Worm (Caenorhabditis elegans): ENCODE data around the gene fbxa-201.

ce11 chrV:2013824-2014223 lies 38.7 kb downstream of the fbxa-201 start, which contains the start of gene F59A7.11:
- TF ChIP-seq mep-1 (tag; optimal IDR thresholded peaks at IDR 0.05) (no peak), pqm-1 (tag; optimal IDR thresholded peaks at IDR 0.05) (no peak), zfp-3 (GFP tag; conservative IDR thresholded peaks at IDR 0.05) (no peak), hmg-1.1 (GFP tag; IDR thresholded peaks at IDR 0.05) (no peak), T26A8.4 (GFP tag; IDR thresholded peaks at IDR 0.05) (no peak)

Data from whole organism, L4 larva.